Worm (Caenorhabditis elegans) whole organism, mixed stage, embryonic: ENCODE results near the gene F52G3.1.
A peak's percentile ranks its signal among the peaks of the same experiment; 100 is the strongest.

Source experiments
- blmp-1 ChIP-seq: fragments of 150-350 bp; optimal IDR thresholded peaks from 2 replicates; lab custom pipeline; 2014; ENCODE audit warnings: missing biosample characterization, missing genetic modification characterization
- lin-13 ChIP-seq: fragments of 150-350 bp; optimal IDR thresholded peaks from 2 replicates; lab custom pipeline; 2014; ENCODE audit warnings: missing biosample characterization, missing genetic modification characterization
- nhr-2 ChIP-seq: fragments of 150-350 bp; optimal IDR thresholded peaks from 2 replicates; lab custom pipeline; 2014; ENCODE audit warnings: missing biosample characterization, missing genetic modification characterization
- nhr-76 ChIP-seq: sonication (generic microtip); optimal IDR thresholded peaks from 2 replicates; lab custom pipeline; 2017; ENCODE audit warnings: missing biosample characterization, missing genetic modification characterization
- snpc-4 ChIP-seq: fragments of 150-350 bp; optimal IDR thresholded peaks from 2 replicates; lab custom pipeline; 2014; ENCODE audit warnings: missing biosample characterization, missing genetic modification characterization
- unc-62 ChIP-seq: fragments of 150-350 bp; optimal IDR thresholded peaks from 2 replicates; lab custom pipeline; 2014; ENCODE audit warnings: missing biosample characterization, missing genetic modification reagents, missing genetic modification characterization

DNA sequence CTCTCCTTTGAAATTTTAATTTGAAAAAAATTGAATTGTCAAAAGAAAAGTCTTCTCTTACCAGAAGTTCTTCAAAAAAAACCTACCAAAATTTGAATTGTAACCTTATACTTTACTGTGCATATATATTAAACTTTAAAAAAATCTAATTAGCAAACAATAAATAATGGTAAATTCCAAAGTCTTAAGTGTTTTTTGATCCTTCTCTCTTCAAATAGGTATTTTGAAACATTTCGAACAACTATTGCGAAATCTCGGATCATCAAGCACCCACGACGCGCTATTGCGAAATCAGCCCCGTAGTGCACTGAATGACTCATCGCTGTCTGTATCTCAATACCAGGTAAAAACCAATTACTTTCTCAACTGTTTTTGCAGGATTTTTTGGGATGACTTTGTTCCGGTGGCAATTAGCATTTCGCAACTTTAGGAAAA is 33.0 kb upstream of the F52G3.1 start:
- TF ChIP-seq snpc-4: no peak
- TF ChIP-seq unc-62 (GFP tag; lab: Kevin White, UChicago): no peak
- no peak for TF ChIP-seq nhr-76 (tag; lab: Kevin White, UChicago)
- no peak for TF ChIP-seq lin-13 (tag; lab: Kevin White, UChicago)
- TF ChIP-seq blmp-1: no peak
- peak; percentile 43 for TF ChIP-seq nhr-2 (tag; lab: Kevin White, UChicago)
